Worm (Caenorhabditis elegans) whole organism, L3 larva: ENCODE results near the gene gei-1.

Source experiments
- ceh-28 ChIP-seq: fragments of 150-350 bp; optimal IDR thresholded peaks from 2 replicates; lab custom pipeline; 2014; ENCODE audit warnings: missing biosample characterization, missing genetic modification reagents, missing genetic modification characterization
- ceh-82 ChIP-seq: fragments of 150-350 bp; optimal IDR thresholded peaks from 2 replicates; lab custom pipeline; 2014; ENCODE audit warnings: missing biosample characterization, missing genetic modification characterization
- ceh-9 ChIP-seq: sonication (generic microtip); optimal IDR thresholded peaks from 2 replicates; lab custom pipeline; 2018; ENCODE audit warnings: missing biosample characterization, missing genetic modification characterization
- nhr-28 ChIP-seq: fragments of 150-350 bp; optimal IDR thresholded peaks from 2 replicates; lab custom pipeline; 2014; ENCODE audit warnings: missing biosample characterization, missing genetic modification characterization
- skn-1 ChIP-seq: fragments of 150-350 bp; optimal IDR thresholded peaks from 2 replicates; lab custom pipeline; 2014; ENCODE audit warnings: missing biosample characterization, missing genetic modification characterization
- ztf-11 ChIP-seq: fragments of 150-350 bp; optimal IDR thresholded peaks from 2 replicates; lab custom pipeline; 2014; ENCODE audit warnings: missing biosample characterization, missing genetic modification characterization

ce11 chrIII:3345835-3346234 lies 1.2 kb downstream of the gei-1 start:
- TF ChIP-seq ceh-82 (tag; lab: Kevin White, UChicago) (no peak), skn-1 (tag; lab: Kevin White, UChicago) (no peak), nhr-28 (tag; lab: Kevin White, UChicago) (no peak), ceh-28 (no peak), ceh-9 (tag; lab: Kevin White, UChicago) (no peak), ztf-11 (no peak)
